Worm (Caenorhabditis elegans): ENCODE data around the gene C04C11.1.

- no peak for TF ChIP-seq ceh-82 (tag; optimal IDR thresholded peaks at IDR 0.05)
- TF ChIP-seq snpc-4 (tag; optimal IDR thresholded peaks at IDR 0.05): no peak
- TF ChIP-seq sea-2 (GFP tag; optimal IDR thresholded peaks at IDR 0.05): no peak
- no peak for TF ChIP-seq nhr-25 (tag; optimal IDR thresholded peaks at IDR 0.05)
- no peak for TF ChIP-seq egl-27 (tag; optimal IDR thresholded peaks at IDR 0.05)
- TF ChIP-seq nfya-1 (tag; optimal IDR thresholded peaks at IDR 0.05; ENCODE audit: insufficient read depth): no peak
- TF ChIP-seq ztf-11 (tag; optimal IDR thresholded peaks at IDR 0.05): no peak
- no peak for TF ChIP-seq pha-4 (tag; optimal IDR thresholded peaks at IDR 0.05)
- no peak for TF ChIP-seq ceh-9 (tag; optimal IDR thresholded peaks at IDR 0.05)
- no peak for TF ChIP-seq jun-1 (tag; optimal IDR thresholded peaks at IDR 0.05)
- TF ChIP-seq mdl-1 (tag; optimal IDR thresholded peaks at IDR 0.05): no peak
- TF ChIP-seq nhr-77 (tag; optimal IDR thresholded peaks at IDR 0.05): no peak
These were observed 12.3 kb upstream of the C04C11.1 start for ce11 chrX:14008130-14008529.

Measured in whole organism, L3 larva.